Worm (Caenorhabditis elegans) whole organism, L4 larva: ENCODE data around the gene ceh-18.

Experiments
- D1046.2 ChIP-seq: fragments of 200-800 bp; sonication (Bioruptor generic); IDR thresholded peaks from 2 replicates; pipeline ENCODE4 v1.3.6; 2022; ENCODE audit warnings: missing genetic modification characterization, missing compliant biosample characterization
- F26F4.8 ChIP-seq: fragments of 200-800 bp; sonication (Bioruptor generic); conservative IDR thresholded peaks from 2 replicates; pipeline ENCODE4 v1.3.6; 2022; ENCODE audit warnings: missing genetic modification characterization, missing compliant biosample characterization
- F37D6.2 ChIP-seq: sonication (generic microtip); optimal IDR thresholded peaks from 2 replicates; lab custom pipeline; 2016; ENCODE audit warnings: mild to moderate bottlenecking, missing genetic modification characterization, missing compliant biosample characterization
- F49E8.2 ChIP-seq: sonication (generic microtip); optimal IDR thresholded peaks from 2 replicates; lab custom pipeline; 2016; ENCODE audit warnings: missing compliant biosample characterization, mild to moderate bottlenecking, missing genetic modification characterization, borderline replicate concordance
- T20F7.1 ChIP-seq: fragments of 200-800 bp; sonication (Bioruptor generic); optimal IDR thresholded peaks from 2 replicates; lab custom pipeline; 2018; ENCODE audit warnings: mild to moderate bottlenecking, missing genetic modification characterization, missing compliant biosample characterization
- T26A8.4 ChIP-seq: fragments of 200-800 bp; sonication (Bioruptor generic); IDR thresholded peaks from 2 replicates; pipeline ENCODE4 v1.3.6; 2022; ENCODE audit warnings: missing genetic modification characterization, missing compliant biosample characterization
- Y5F2A.4 ChIP-seq: fragments of 200-800 bp; sonication (Bioruptor generic); optimal IDR thresholded peaks from 2 replicates; lab custom pipeline; 2018; ENCODE audit warnings: mild to moderate bottlenecking, missing genetic modification characterization, missing compliant biosample characterization
- aha-1 ChIP-seq: fragments of 150-350 bp; peaks from one replicate; lab custom pipeline; 2014; ENCODE audit warnings: missing biosample characterization, missing genetic modification characterization
- ceh-20 ChIP-seq: fragments of 200-800 bp; sonication (Bioruptor generic); IDR thresholded peaks from 2 replicates; pipeline ENCODE4 v1.3.6; 2022; ENCODE audit warnings: missing genetic modification reagents, missing genetic modification characterization, missing compliant biosample characterization
- ceh-32 ChIP-seq: sonication (generic microtip); optimal IDR thresholded peaks from 2 replicates; lab custom pipeline; 2016; ENCODE audit warnings: mild to moderate bottlenecking, missing genetic modification characterization, missing compliant biosample characterization; ENCODE audit not compliant: poor library complexity
- ces-1 ChIP-seq: fragments of 150-350 bp; sonication (generic microtip); optimal IDR thresholded peaks from 4 replicates; lab custom pipeline; 2014; ENCODE audit warnings: missing biosample characterization, missing genetic modification reagents, missing genetic modification characterization
- ctbp-1 ChIP-seq: fragments of 200-800 bp; sonication (Bioruptor generic); IDR thresholded peaks from 2 replicates; pipeline ENCODE4 v1.3.6; 2022; ENCODE audit warnings: missing genetic modification reagents, missing genetic modification characterization, missing compliant biosample characterization
- daf-12 ChIP-seq: fragments of 150-350 bp; optimal IDR thresholded peaks from 2 replicates; lab custom pipeline; 2014; ENCODE audit warnings: missing biosample characterization, missing genetic modification reagents, missing genetic modification characterization
- daf-16 ChIP-seq, 3 experiments: sonication (generic microtip); optimal IDR thresholded peaks; 2 replicates each; lab custom pipeline; 2016 to 2017; ENCODE audit warnings: missing genetic modification characterization in 3 of 3, missing genetic modification reagents in 3 of 3, mild to moderate bottlenecking in 2 of 3, missing compliant biosample characterization in 2 of 3, missing biosample characterization in 1 of 3, moderate library complexity in 1 of 3
- dmd-6 ChIP-seq: fragments of 200-800 bp; sonication (Bioruptor generic); IDR thresholded peaks from 2 replicates; pipeline ENCODE4 v1.3.6; 2022; ENCODE audit warnings: missing genetic modification reagents, missing genetic modification characterization, missing compliant biosample characterization
- dmd-9 ChIP-seq: fragments of 200-800 bp; sonication (Bioruptor generic); IDR thresholded peaks from 2 replicates; pipeline ENCODE4 v1.3.6; 2022; ENCODE audit warnings: missing genetic modification reagents, missing genetic modification characterization, missing compliant biosample characterization
- duxl-1 ChIP-seq: sonication (generic microtip); optimal IDR thresholded peaks from 2 replicates; lab custom pipeline; 2016; ENCODE audit warnings: mild to moderate bottlenecking, missing genetic modification characterization, moderate library complexity, missing compliant biosample characterization; ENCODE audit not compliant: poor library complexity
- hif-1 ChIP-seq, 2 experiments: sonication (generic microtip); optimal IDR thresholded peaks; 2 replicates each; lab custom pipeline; 2016 to 2017; ENCODE audit warnings: missing compliant biosample characterization in 2 of 2, missing genetic modification characterization in 2 of 2, missing genetic modification reagents in 2 of 2, missing genotype in 2 of 2, mild to moderate bottlenecking in 1 of 2
- hlh-11 ChIP-seq: fragments of 200-800 bp; sonication (Bioruptor generic); optimal IDR thresholded peaks from 2 replicates; lab custom pipeline; 2018; ENCODE audit warnings: mild to moderate bottlenecking, missing genetic modification characterization, missing compliant biosample characterization
- jun-1 ChIP-seq: fragments of 150-350 bp; optimal IDR thresholded peaks from 2 replicates; lab custom pipeline; 2014; ENCODE audit warnings: missing biosample characterization, missing genetic modification reagents, missing genetic modification characterization
- lin-1 ChIP-seq: fragments of 200-800 bp; sonication (Bioruptor generic); IDR thresholded peaks from 2 replicates; pipeline ENCODE4 v1.3.6; 2022; ENCODE audit warnings: missing genetic modification reagents, missing genetic modification characterization, missing compliant biosample characterization
- lin-13 ChIP-seq: fragments of 150-350 bp; optimal IDR thresholded peaks from 2 replicates; lab custom pipeline; 2014; ENCODE audit warnings: missing biosample characterization, missing genetic modification reagents, missing genetic modification characterization
- lin-29 ChIP-seq: fragments of 200-800 bp; sonication (Bioruptor generic); IDR thresholded peaks from 2 replicates; pipeline ENCODE4 v1.3.6; 2022; ENCODE audit warnings: missing genetic modification reagents, missing genetic modification characterization, missing compliant biosample characterization
- lin-39 ChIP-seq: fragments of 150-350 bp; optimal IDR thresholded peaks from 2 replicates; lab custom pipeline; 2014; ENCODE audit warnings: missing biosample characterization, missing genetic modification reagents, missing genetic modification characterization
- lsy-2 ChIP-seq, 2 experiments: fragments of 150-350 bp in 1 of 2; sonication (generic microtip) in 1 of 2; optimal IDR thresholded peaks; 2 replicates each; lab custom pipeline; 2014 to 2017; ENCODE audit warnings: missing biosample characterization in 2 of 2, missing genetic modification characterization in 2 of 2
- mep-1 ChIP-seq: fragments of 150-350 bp; sonication (generic microtip); optimal IDR thresholded peaks from 3 replicates; lab custom pipeline; 2014; ENCODE audit warnings: missing biosample characterization, missing genetic modification characterization
- mes-2 ChIP-seq: sonication (generic microtip); optimal IDR thresholded peaks from 2 replicates; lab custom pipeline; 2016; ENCODE audit warnings: missing genotype, mild to moderate bottlenecking, missing genetic modification characterization, missing compliant biosample characterization; ENCODE audit not compliant: poor library complexity, severe bottlenecking
- nhr-10 ChIP-seq: fragments of 150-350 bp; optimal IDR thresholded peaks from 2 replicates; lab custom pipeline; 2014; ENCODE audit warnings: missing biosample characterization, missing genetic modification characterization
- nhr-237 ChIP-seq: sonication (generic microtip); optimal IDR thresholded peaks from 2 replicates; lab custom pipeline; 2017; ENCODE audit warnings: missing biosample characterization, missing genetic modification characterization
- nhr-28 ChIP-seq: fragments of 150-350 bp; optimal IDR thresholded peaks from 2 replicates; lab custom pipeline; 2014; ENCODE audit warnings: missing biosample characterization, missing genetic modification characterization
- nhr-42 ChIP-seq: fragments of 200-800 bp; sonication (Bioruptor generic); IDR thresholded peaks from 2 replicates; pipeline ENCODE4 v1.3.6; 2022; ENCODE audit warnings: missing genetic modification characterization, missing compliant biosample characterization
- nhr-6 ChIP-seq: fragments of 150-350 bp; optimal IDR thresholded peaks from 2 replicates; lab custom pipeline; 2014; ENCODE audit warnings: missing biosample characterization, missing genetic modification characterization
- nhr-77 ChIP-seq: fragments of 150-350 bp; optimal IDR thresholded peaks from 2 replicates; lab custom pipeline; 2014; ENCODE audit warnings: missing biosample characterization, missing genetic modification characterization
- php-3 ChIP-seq: fragments of 200-800 bp; sonication (Bioruptor generic); IDR thresholded peaks from 2 replicates; pipeline ENCODE4 v1.3.6; 2022; ENCODE audit warnings: missing genetic modification reagents, missing genetic modification characterization, missing compliant biosample characterization
- rbr-2 ChIP-seq: sonication (generic microtip); optimal IDR thresholded peaks from 2 replicates; lab custom pipeline; 2016; ENCODE audit warnings: missing genotype, missing genetic modification characterization, missing compliant biosample characterization
- set-16 ChIP-seq: fragments of 200-800 bp; sonication (Bioruptor generic); IDR thresholded peaks from 2 replicates; pipeline ENCODE4 v1.3.6; 2022; ENCODE audit warnings: missing genetic modification reagents, missing genetic modification characterization, missing compliant biosample characterization
- skn-1 ChIP-seq: fragments of 150-350 bp; optimal IDR thresholded peaks from 2 replicates; lab custom pipeline; 2014; ENCODE audit warnings: missing biosample characterization, missing genetic modification characterization
- spr-1 ChIP-seq: sonication (generic microtip); optimal IDR thresholded peaks from 2 replicates; lab custom pipeline; 2016; ENCODE audit warnings: mild to moderate bottlenecking, missing genetic modification characterization, missing compliant biosample characterization
- tag-97 ChIP-seq: fragments of 200-800 bp; sonication (Bioruptor generic); IDR thresholded peaks from 2 replicates; pipeline ENCODE4 v1.3.6; 2022; ENCODE audit warnings: missing genetic modification characterization, missing compliant biosample characterization
- unc-62 ChIP-seq, 3 experiments: fragments of 150-350 bp in 1 of 3; sonication (generic microtip); optimal IDR thresholded peaks in 2 of 3; peaks in 1 of 3; 1 replicate in 1 of 3; 2 replicates in 2 of 3; lab custom pipeline; 2014 to 2017; ENCODE audit warnings: missing biosample characterization in 3 of 3, missing genetic modification characterization in 3 of 3, missing genetic modification reagents in 3 of 3, missing genotype in 1 of 3
- ztf-11 ChIP-seq: fragments of 150-350 bp; optimal IDR thresholded peaks from 2 replicates; lab custom pipeline; 2014; ENCODE audit warnings: missing biosample characterization, missing genetic modification characterization
- ztf-7 ChIP-seq: fragments of 150-350 bp; optimal IDR thresholded peaks from 2 replicates; lab custom pipeline; 2014; ENCODE audit warnings: missing biosample characterization, missing genetic modification characterization

ceh-18 gene

ce11 chrX:3835632-3836031, 22.0 kb downstream of the ceh-18 start (continued):
- TF ChIP-seq mep-1 (tag; lab: Kevin White, UChicago) (peak; percentile 29), ztf-11 (tag; lab: Kevin White, UChicago) (no peak), hif-1 (tag; optimal IDR thresholded peaks at IDR 0.05; lab: Kevin White, UChicago) (no peak), rbr-2 (tag; lab: Kevin White, UChicago) (no peak), duxl-1 (tag; lab: Kevin White, UChicago) (no peak), php-3 (GFP tag; lab: Robert Waterston, UW) (no peak), dmd-9 (GFP tag; lab: Robert Waterston, UW) (no peak), mes-2 (tag; lab: Kevin White, UChicago) (no peak)

DNA sequence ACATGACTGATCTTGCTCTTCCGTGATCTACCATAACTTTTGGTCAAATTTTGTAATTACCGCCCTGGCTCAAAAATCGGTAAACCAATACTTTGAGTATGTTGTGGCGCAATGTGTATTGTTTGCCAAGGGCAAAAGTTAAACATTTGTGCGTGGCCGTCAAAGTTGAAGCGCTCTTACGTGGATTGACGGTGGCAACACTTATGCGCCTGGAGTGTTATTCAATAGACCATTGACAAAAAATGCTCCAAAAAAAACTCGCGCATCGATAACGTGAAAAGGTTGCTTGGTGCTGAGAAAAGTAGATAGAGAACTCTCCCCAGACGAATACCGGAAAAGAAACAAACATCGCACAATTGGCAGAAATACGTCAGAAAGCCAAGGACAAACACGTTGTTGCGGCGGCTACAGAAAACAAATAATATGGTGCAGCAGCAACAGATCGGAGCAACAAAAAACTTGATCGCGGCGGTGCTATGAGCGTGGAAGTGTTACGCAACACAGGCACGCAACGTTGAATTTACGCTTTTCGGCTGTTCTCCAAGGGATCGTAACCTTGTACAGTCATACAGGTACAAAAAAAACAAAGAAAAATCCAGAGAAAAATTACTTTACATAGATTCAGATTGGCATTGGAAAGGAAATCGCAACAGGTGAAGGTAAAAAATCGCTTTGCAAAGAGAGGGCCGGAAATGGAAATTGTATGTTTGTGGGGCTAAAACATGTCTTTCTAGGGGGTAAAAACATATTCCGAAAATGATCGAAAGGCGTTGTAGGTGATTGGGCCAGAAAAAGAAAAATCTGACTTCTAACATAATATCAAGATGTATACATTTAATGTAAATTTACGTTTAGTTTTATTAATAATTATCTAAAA, 23.4 kb downstream of the ceh-18 start:
- TF ChIP-seq nhr-10 (no peak), T26A8.4 (GFP tag; lab: Robert Waterston, UW) (no peak), nhr-42 (no peak), ces-1 (no peak), ceh-20 (GFP tag; lab: Robert Waterston, UW) (no peak), T20F7.1 (GFP tag; lab: Kevin White, UChicago) (no peak), lin-1 (GFP tag; lab: Robert Waterston, UW) (no peak), nhr-77 (tag; lab: Kevin White, UChicago) (no peak), php-3 (GFP tag; lab: Robert Waterston, UW) (no peak), mep-1 (tag; lab: Kevin White, UChicago) (no peak), skn-1 (no peak), ceh-32 (tag; lab: Kevin White, UChicago) (no peak), hif-1 (tag; optimal IDR thresholded peaks at IDR 0.05; lab: Kevin White, UChicago) (no peak), ztf-7 (tag; lab: Kevin White, UChicago) (no peak), F49E8.2 (tag; lab: Kevin White, UChicago) (no peak), hlh-11 (tag; lab: Kevin White, UChicago) (peak; percentile 6), daf-16 (GFP tag; optimal IDR thresholded peaks at IDR 0.05; lab: Kevin White, UChicago) (peak in 1 of 2 experiments; percentile 87), daf-16 (tag; optimal IDR thresholded peaks at IDR 0.05; lab: Kevin White, UChicago) (no peak), spr-1 (no peak), Y5F2A.4 (GFP tag; lab: Kevin White, UChicago) (no peak), D1046.2 (GFP tag; lab: Robert Waterston, UW) (no peak), lin-13 (no peak), aha-1 (tag; lab: Kevin White, UChicago) (peak; percentile 86), unc-62 (GFP tag; optimal IDR thresholded peaks at IDR 0.05 in 1 of 2; lab: Kevin White, UChicago) (peak in 1 of 2 experiments; percentile 63), unc-62 (tag; optimal IDR thresholded peaks at IDR 0.05; lab: Kevin White, UChicago) (no peak), ctbp-1 (no peak), nhr-6 (tag; lab: Kevin White, UChicago) (no peak), F26F4.8 (GFP tag; lab: Robert Waterston, UW) (no peak), lsy-2 (tag; optimal IDR thresholded peaks at IDR 0.05; lab: Kevin White, UChicago) (no peak), tag-97 (no peak), nhr-237 (tag; lab: Kevin White, UChicago) (no peak), set-16 (GFP tag; lab: Robert Waterston, UW) (no peak), F37D6.2 (no peak), lin-29 (no peak), lin-39 (no peak), nhr-28 (peak; percentile 10), dmd-6 (GFP tag; lab: Robert Waterston, UW) (no peak), jun-1 (tag; lab: Kevin White, UChicago) (no peak), daf-12 (no peak)
